Worm (Caenorhabditis elegans): ENCODE measurements around the gene F22H10.3.

DNA sequence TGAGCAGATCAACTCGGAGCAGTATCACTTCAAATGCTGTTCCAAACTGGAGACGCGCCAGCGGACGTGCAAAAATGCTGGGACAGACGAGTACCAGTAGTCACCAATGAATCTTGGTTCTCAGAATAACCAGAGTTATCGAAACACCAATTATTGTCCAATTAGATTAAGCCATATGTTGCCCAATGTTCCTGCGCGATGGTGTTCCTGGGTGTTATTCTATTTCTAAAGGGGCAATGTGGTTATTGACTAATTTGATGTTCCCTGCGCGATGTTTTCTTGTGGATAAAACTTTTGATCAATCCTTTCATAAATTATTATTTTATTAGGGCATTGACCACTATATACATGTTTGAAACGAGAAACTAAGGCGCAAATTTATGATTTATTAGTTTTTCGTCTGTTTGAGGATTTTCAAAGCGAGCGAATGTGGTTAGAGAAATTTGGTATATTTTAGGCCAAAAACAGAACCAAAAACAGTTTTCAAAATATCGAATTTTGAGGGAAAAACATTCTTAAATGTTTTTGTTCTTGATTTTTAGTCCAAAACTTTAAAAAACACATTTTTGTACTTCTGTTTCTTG is 4.5 kb upstream of the F22H10.3 start:
- TF ChIP-seq F49E8.2 (tag; optimal IDR thresholded peaks at IDR 0.05; ENCODE audit: borderline replicate concordance) (no peak), ama-1 (optimal IDR thresholded peaks at IDR 0.05) (no peak), dmd-6 (GFP tag; IDR thresholded peaks at IDR 0.05) (peak; percentile 98), zag-1 (tag; optimal IDR thresholded peaks at IDR 0.05) (peak; percentile 94), cey-2 (tag; optimal IDR thresholded peaks at IDR 0.05; ENCODE audit: borderline replicate concordance, insufficient read depth) (peak; percentile 45)
